Fruit fly (Drosophila melanogaster) whole organism, embryonic: ENCODE measurements around the gene CG1927.
A peak's percentile ranks its signal among the peaks of the same experiment; 100 is the strongest.

Source experiments
- B-H1 ChIP-seq: fragments of 200-800 bp; sonication (Bioruptor generic); IDR thresholded peaks from 3 replicates; pipeline ENCODE4 v1.3.6; 2022; ENCODE audit warnings: missing biosample characterization, missing genetic modification characterization
- CG10147 ChIP-seq: fragments of 200-800 bp; sonication (Bioruptor generic); optimal IDR thresholded peaks from 2 replicates; lab custom pipeline; 2019; ENCODE audit warnings: missing biosample characterization, mild to moderate bottlenecking, missing genetic modification characterization, moderate library complexity
- CG10543 ChIP-seq: fragments of 200-800 bp; sonication (Bioruptor generic); optimal IDR thresholded peaks from 3 replicates; lab custom pipeline; 2017; ENCODE audit warnings: missing biosample characterization, mild to moderate bottlenecking, missing genetic modification characterization, moderate library complexity
- CG13296 ChIP-seq: fragments of 200-800 bp; sonication (Bioruptor generic); optimal IDR thresholded peaks from 3 replicates; lab custom pipeline; 2018; ENCODE audit warnings: missing biosample characterization, mild to moderate bottlenecking, missing genetic modification characterization
- CG16863 ChIP-seq: fragments of 200-800 bp; sonication (Bioruptor generic); optimal IDR thresholded peaks from 3 replicates; lab custom pipeline; 2016; ENCODE audit warnings: missing biosample characterization, missing genetic modification characterization
- CG2199 ChIP-seq: fragments of 200-800 bp; sonication (Bioruptor generic); IDR thresholded peaks from 3 replicates; pipeline ENCODE4 v1.3.6; 2022; ENCODE audit warnings: missing biosample characterization, missing genetic modification characterization
- CG2202 ChIP-seq: fragments of 200-800 bp; sonication (Bioruptor generic); optimal IDR thresholded peaks from 2 replicates; lab custom pipeline; 2018; ENCODE audit warnings: missing biosample characterization, mild to moderate bottlenecking, missing genetic modification characterization
- CG31365 ChIP-seq: fragments of 200-800 bp; sonication (Bioruptor generic); optimal IDR thresholded peaks from 2 replicates; lab custom pipeline; 2018; ENCODE audit warnings: missing biosample characterization, mild to moderate bottlenecking, missing genetic modification characterization
- CG34422 ChIP-seq: fragments of 200-800 bp; sonication (Bioruptor generic); IDR thresholded peaks from 3 replicates; pipeline ENCODE4 v1.3.6; 2022; ENCODE audit warnings: missing biosample characterization, missing genetic modification characterization
- CG3726 ChIP-seq: fragments of 200-800 bp; sonication (Bioruptor generic); IDR thresholded peaks from 3 replicates; pipeline ENCODE4, ENCODE4 v1.3.6; 2022; ENCODE audit warnings: missing biosample characterization, missing genetic modification characterization
- CG3838 ChIP-seq: fragments of 200-800 bp; sonication (Bioruptor generic); optimal IDR thresholded peaks from 3 replicates; lab custom pipeline; 2016; ENCODE audit warnings: missing biosample characterization, missing genetic modification characterization
- CG6683 ChIP-seq: fragments of 200-800 bp; sonication (Bioruptor generic); optimal IDR thresholded peaks from 2 replicates; lab custom pipeline; 2017; ENCODE audit warnings: missing biosample characterization, mild to moderate bottlenecking, missing genetic modification characterization, missing genetic modification reagents
- CG6689 ChIP-seq: fragments of 200-800 bp; sonication (Bioruptor generic); IDR thresholded peaks from 2 replicates; pipeline ENCODE4 v1.3.6; 2022; ENCODE audit warnings: missing biosample characterization, missing genetic modification characterization
- CG7271 ChIP-seq: fragments of 200-800 bp; sonication (Bioruptor generic); optimal IDR thresholded peaks from 2 replicates; lab custom pipeline; 2018; ENCODE audit warnings: missing biosample characterization, mild to moderate bottlenecking, missing genetic modification characterization, moderate library complexity
- CG7786 ChIP-seq: fragments of 200-800 bp; sonication (Bioruptor generic); optimal IDR thresholded peaks from 2 replicates; lab custom pipeline; 2016; ENCODE audit warnings: missing biosample characterization, missing genetic modification characterization
- CG7963 ChIP-seq: fragments of 200-800 bp; sonication (Bioruptor generic); IDR thresholded peaks from 3 replicates; pipeline ENCODE4 v1.3.6; 2022; ENCODE audit warnings: missing biosample characterization, missing genetic modification characterization; ENCODE audit not compliant: partially characterized antibody
- CG7987 ChIP-seq: fragments of 200-800 bp; sonication (Bioruptor generic); optimal IDR thresholded peaks from 2 replicates; lab custom pipeline; 2018; ENCODE audit warnings: missing biosample characterization, mild to moderate bottlenecking, missing genetic modification characterization, moderate library complexity
- CG9609 ChIP-seq: fragments of 200-800 bp; sonication (Bioruptor generic); optimal IDR thresholded peaks from 3 replicates; lab custom pipeline; 2016; ENCODE audit warnings: missing biosample characterization, missing genetic modification characterization
- CG9727 ChIP-seq: fragments of 200-800 bp; sonication (Bioruptor generic); optimal IDR thresholded peaks from 3 replicates; lab custom pipeline; 2017; ENCODE audit warnings: missing biosample characterization, mild to moderate bottlenecking, missing genetic modification characterization
- Chrac-16 ChIP-seq: fragments of 200-800 bp; sonication (Bioruptor generic); optimal IDR thresholded peaks from 3 replicates; lab custom pipeline; 2016; ENCODE audit warnings: missing biosample characterization, missing genetic modification characterization
- Doc2 ChIP-seq: fragments of 200-800 bp; sonication (Bioruptor generic); IDR thresholded peaks from 2 replicates; pipeline ENCODE4 v1.3.6; 2022; ENCODE audit warnings: missing biosample characterization, missing genetic modification characterization
- Doc3 ChIP-seq: fragments of 200-800 bp; sonication (Bioruptor generic); IDR thresholded peaks from 3 replicates; pipeline ENCODE4 v1.3.6; 2022; ENCODE audit warnings: missing biosample characterization, missing genetic modification characterization; ENCODE audit not compliant: partially characterized antibody
- Dp ChIP-seq: fragments of 200-800 bp; sonication (Bioruptor generic); optimal IDR thresholded peaks from 2 replicates; lab custom pipeline; 2018; ENCODE audit warnings: missing biosample characterization, mild to moderate bottlenecking, missing genetic modification characterization, moderate library complexity
- Dref ChIP-seq: fragments of 200-800 bp; sonication (Bioruptor generic); IDR thresholded peaks from 2 replicates; pipeline ENCODE4 v1.3.6; 2022; ENCODE audit warnings: missing biosample characterization, missing genetic modification characterization
- Fer2 ChIP-seq: fragments of 200-800 bp; sonication (Bioruptor generic); optimal IDR thresholded peaks from 2 replicates; lab custom pipeline; 2018; ENCODE audit warnings: missing biosample characterization, mild to moderate bottlenecking, missing genetic modification characterization, moderate library complexity
- Nf-YA ChIP-seq: fragments of 200-800 bp; sonication (Bioruptor generic); IDR thresholded peaks from 2 replicates; pipeline ENCODE4 v1.3.6; 2022; ENCODE audit warnings: missing biosample characterization, missing genetic modification characterization
- Rfx ChIP-seq: fragments of 200-800 bp; sonication (Bioruptor generic); IDR thresholded peaks from 2 replicates; pipeline ENCODE4 v1.3.6; 2022; ENCODE audit warnings: missing biosample characterization, missing genetic modification characterization
- Rx ChIP-seq: fragments of 200-800 bp; sonication (Bioruptor generic); IDR thresholded peaks from 2 replicates; pipeline ENCODE4 v1.3.6; 2022; ENCODE audit warnings: missing biosample characterization, missing genetic modification characterization
- Six4 ChIP-seq: fragments of 200-800 bp; sonication (Bioruptor generic); optimal IDR thresholded peaks from 2 replicates; lab custom pipeline; 2016; ENCODE audit warnings: missing biosample characterization, missing genetic modification characterization
- Xrp1 ChIP-seq: fragments of 200-800 bp; sonication (Bioruptor generic); IDR thresholded peaks from 2 replicates; pipeline ENCODE4 v1.3.6; 2022; ENCODE audit warnings: missing biosample characterization, missing genetic modification characterization
- ab ChIP-seq: fragments of 200-800 bp; sonication (Bioruptor generic); optimal IDR thresholded peaks from 2 replicates; lab custom pipeline; 2016; ENCODE audit warnings: missing biosample characterization, missing genetic modification characterization
- ara ChIP-seq: fragments of 200-800 bp; sonication (Bioruptor generic); IDR thresholded peaks from 2 replicates; pipeline ENCODE4 v1.3.6; 2022; ENCODE audit warnings: missing biosample characterization, missing genetic modification characterization
- bab2 ChIP-seq: fragments of 200-800 bp; sonication (Bioruptor generic); optimal IDR thresholded peaks from 2 replicates; lab custom pipeline; 2016; ENCODE audit warnings: missing biosample characterization, missing genetic modification characterization
- cato ChIP-seq: fragments of 200-800 bp; sonication (Bioruptor generic); optimal IDR thresholded peaks from 2 replicates; lab custom pipeline; 2016; ENCODE audit warnings: missing biosample characterization, missing genetic modification characterization, borderline replicate concordance
- crc ChIP-seq: fragments of 200-800 bp; sonication (Bioruptor generic); optimal IDR thresholded peaks from 2 replicates; lab custom pipeline; 2016; ENCODE audit warnings: missing biosample characterization, missing genetic modification characterization
- cwo ChIP-seq: fragments of 200-800 bp; sonication (Bioruptor generic); optimal IDR thresholded peaks from 3 replicates; lab custom pipeline; 2017; ENCODE audit warnings: missing biosample characterization, missing genetic modification characterization, mild to moderate bottlenecking, moderate library complexity, missing genetic modification reagents
- gcm2 ChIP-seq: fragments of 200-800 bp; sonication (Bioruptor generic); optimal IDR thresholded peaks from 2 replicates; lab custom pipeline; 2016; ENCODE audit warnings: missing biosample characterization, missing genetic modification characterization
- grn ChIP-seq: fragments of 200-800 bp; sonication (Bioruptor generic); optimal IDR thresholded peaks from 3 replicates; lab custom pipeline; 2017; ENCODE audit warnings: missing biosample characterization, missing genetic modification characterization
- hth ChIP-seq: fragments of >200 bp; optimal IDR thresholded peaks from 2 replicates; lab custom pipeline; 2017; ENCODE audit warnings: inconsistent platforms
- kay ChIP-seq: fragments of 200-800 bp; sonication (Bioruptor generic); optimal IDR thresholded peaks from 2 replicates; lab custom pipeline; 2016; ENCODE audit warnings: missing biosample characterization, missing genetic modification characterization
- lbe ChIP-seq: fragments of 200-800 bp; sonication (Bioruptor generic); optimal IDR thresholded peaks from 2 replicates; lab custom pipeline; 2016; ENCODE audit warnings: missing biosample characterization, mild to moderate bottlenecking, missing genetic modification characterization
- nerfin-1 ChIP-seq: fragments of 200-800 bp; sonication (Bioruptor generic); optimal IDR thresholded peaks from 3 replicates; lab custom pipeline; 2019; ENCODE audit warnings: missing biosample characterization, mild to moderate bottlenecking, missing genetic modification characterization, moderate library complexity
- nerfin-2 ChIP-seq: fragments of 200-800 bp; sonication (Bioruptor generic); IDR thresholded peaks from 2 replicates; pipeline ENCODE4 v1.3.6; 2022; ENCODE audit warnings: missing biosample characterization, missing genetic modification characterization; ENCODE audit not compliant: partially characterized antibody
- org-1 ChIP-seq: fragments of 200-800 bp; sonication (Bioruptor generic); optimal IDR thresholded peaks from 2 replicates; lab custom pipeline; 2017; ENCODE audit warnings: missing biosample characterization, missing genetic modification characterization
- p53 ChIP-seq: fragments of 200-800 bp; sonication (Bioruptor generic); optimal IDR thresholded peaks from 2 replicates; lab custom pipeline; 2016; ENCODE audit warnings: missing biosample characterization, missing genetic modification characterization
- ro ChIP-seq: fragments of 200-800 bp; sonication (Bioruptor generic); IDR thresholded peaks from 2 replicates; pipeline ENCODE4 v1.3.6; 2022; ENCODE audit warnings: missing biosample characterization, missing genetic modification characterization
- sima ChIP-seq: fragments of 200-800 bp; sonication (Bioruptor generic); optimal IDR thresholded peaks from 2 replicates; lab custom pipeline; 2016; ENCODE audit warnings: missing biosample characterization, missing genetic modification characterization
- tna ChIP-seq: fragments of 200-800 bp; sonication (Bioruptor generic); IDR thresholded peaks from 2 replicates; pipeline ENCODE4 v1.3.6; 2022; ENCODE audit warnings: missing biosample characterization, missing genetic modification characterization; ENCODE audit not compliant: partially characterized antibody
- toy ChIP-seq: fragments of 200-800 bp; sonication (Bioruptor generic); IDR thresholded peaks from 2 replicates; pipeline ENCODE4 v1.3.6; 2022; ENCODE audit warnings: missing biosample characterization, missing genetic modification characterization
- ttk ChIP-seq: fragments of 200-800 bp; sonication (Bioruptor generic); IDR thresholded peaks from 2 replicates; pipeline ENCODE4 v2.1.2; 2022; ENCODE audit warnings: missing biosample characterization, missing genetic modification characterization
- wdn ChIP-seq: fragments of 200-800 bp; sonication (Bioruptor generic); IDR thresholded peaks from 2 replicates; pipeline ENCODE4 v1.3.6; 2022; ENCODE audit warnings: missing biosample characterization, missing genetic modification characterization
- zen ChIP-seq: fragments of 200-800 bp; sonication (Bioruptor generic); optimal IDR thresholded peaks from 3 replicates; lab custom pipeline; 2018; ENCODE audit warnings: missing biosample characterization, mild to moderate bottlenecking, missing genetic modification characterization, moderate library complexity

Gene CG1927

DNA sequence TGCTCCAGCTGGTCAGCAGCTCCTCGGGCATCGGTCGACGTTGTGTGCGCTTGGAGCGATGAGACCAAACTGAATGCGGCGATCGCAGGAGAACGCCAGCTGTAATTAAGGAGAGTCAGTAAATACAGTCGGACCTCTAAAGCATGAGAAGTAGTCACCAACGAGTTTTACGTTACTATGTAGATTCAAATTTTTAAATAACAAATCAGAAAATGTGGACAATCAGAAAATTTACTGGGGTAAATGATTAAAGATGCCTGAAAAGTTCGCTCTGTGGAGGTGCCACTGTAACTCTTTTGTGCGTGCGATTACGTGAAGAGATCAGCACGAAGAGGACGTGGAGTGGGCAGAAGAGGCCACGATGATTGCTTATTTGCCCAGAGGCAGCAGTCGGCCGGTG, 6.9 kb downstream of the CG1927 start, which contains the start of gene SCOT (continued):
- TF ChIP-seq nerfin-1 (tag; lab: Kevin White, UChicago) (no peak), grn (GFP tag; lab: Kevin White, UChicago) (no peak), Six4 (GFP tag; lab: Kevin White, UChicago) (no peak), wdn (GFP tag; lab: Robert Waterston, UW) (0 out of 2 replicates have a peak, but pooled peaks have one; percentile 16), B-H1 (GFP tag; lab: Robert Waterston, UW) (peak; percentile 60; the same call in 2 of the 3 replicates), nerfin-2 (GFP tag; lab: Robert Waterston, UW) (no peak), Rfx (GFP tag; lab: Robert Waterston, UW) (peak; percentile 74), ro (no peak; the same call in 1 of the 2 replicates), p53 (GFP tag; lab: Kevin White, UChicago) (peak; percentile 28), CG34422 (peak; percentile 74), CG9727 (peak; percentile 36), ab (no peak), tna (GFP tag; lab: Robert Waterston, UW) (no peak), CG16863 (GFP tag; lab: Kevin White, UChicago) (peak; percentile 69), cato (peak; percentile 44), Doc2 (GFP tag; lab: Robert Waterston, UW) (peak; percentile 56; the same call in 1 of the 2 replicates), gcm2 (GFP tag; lab: Kevin White, UChicago) (peak; percentile 7), CG7271 (tag; lab: Kevin White, UChicago) (no peak), CG2202 (tag; lab: Kevin White, UChicago) (no peak), ara (GFP tag; lab: Robert Waterston, UW) (peak; percentile 73), CG2199 (GFP tag; lab: Robert Waterston, UW) (no peak), org-1 (peak; percentile 41), CG7786 (peak; percentile 68), kay (GFP tag; lab: Kevin White, UChicago) (no peak), zen (tag; lab: Kevin White, UChicago) (no peak), sima (GFP tag; lab: Kevin White, UChicago) (no peak), CG6683 (GFP tag; lab: Kevin White, UChicago) (no peak), CG10147 (GFP tag; lab: Kevin White, UChicago) (no peak), Rx (GFP tag; lab: Robert Waterston, UW) (peak; percentile 69), cwo (GFP tag; lab: Kevin White, UChicago) (peak; percentile 8), toy (no peak), lbe (GFP tag; lab: Kevin White, UChicago) (no peak), CG9609 (GFP tag; lab: Kevin White, UChicago) (peak; percentile 51), CG13296 (GFP tag; lab: Kevin White, UChicago) (no peak), Dp (GFP tag; lab: Kevin White, UChicago) (no peak), bab2 (GFP tag; lab: Kevin White, UChicago) (peak; percentile 56), CG7963 (GFP tag; lab: Robert Waterston, UW) (no peak), CG10543 (GFP tag; lab: Kevin White, UChicago) (peak; percentile 27), CG7987 (GFP tag; lab: Kevin White, UChicago) (no peak), Fer2 (tag; lab: Kevin White, UChicago) (no peak), Nf-YA (GFP tag; lab: Robert Waterston, UW) (no peak), Chrac-16 (GFP tag; lab: Kevin White, UChicago) (peak; percentile 74), CG3726 (GFP tag; lab: Robert Waterston, UW) (0 out of 3 replicates have a peak, but pooled peaks have one; percentile 50), ttk (GFP tag; lab: Robert Waterston, UW) (peak; percentile 87), Dref (GFP tag; lab: Robert Waterston, UW) (no peak), CG6689 (peak; percentile 85), CG31365 (tag; lab: Kevin White, UChicago) (no peak), CG3838 (GFP tag; lab: Kevin White, UChicago) (no peak), Xrp1 (GFP tag; lab: Robert Waterston, UW) (peak; percentile 86), crc (peak; percentile 15), hth (no peak), Doc3 (GFP tag; lab: Robert Waterston, UW) (no peak)
